Worm (Caenorhabditis elegans) whole organism, late embryonic: ENCODE data around the gene Y73F8A.26.
"Not testable (repeated sequence)": the region's sequence is repeated elsewhere in the genome, so short reads cannot be mapped to it uniquely, and the experiment has no call there.

Source experiments
- C08G9.2 ChIP-seq: sonication (generic microtip); optimal IDR thresholded peaks from 2 replicates; lab custom pipeline; 2016; ENCODE audit warnings: mild to moderate bottlenecking, missing genetic modification characterization, moderate library complexity, missing compliant biosample characterization
- C38D4.7 ChIP-seq: fragments of 200-800 bp; sonication (Bioruptor generic); optimal IDR thresholded peaks from 2 replicates; lab custom pipeline; 2018; ENCODE audit warnings: mild to moderate bottlenecking, missing genetic modification characterization, moderate library complexity, missing compliant biosample characterization
- F13H6.1 ChIP-seq: sonication (generic microtip); optimal IDR thresholded peaks from 2 replicates; lab custom pipeline; 2016; ENCODE audit warnings: missing genetic modification characterization, missing compliant biosample characterization
- K02D7.2 ChIP-seq: sonication (generic microtip); optimal IDR thresholded peaks from 2 replicates; lab custom pipeline; 2017; ENCODE audit warnings: mild to moderate bottlenecking, missing genetic modification characterization, missing compliant biosample characterization
- ama-1 ChIP-seq: fragments of 150-350 bp; optimal IDR thresholded peaks from 2 replicates; lab custom pipeline; 2014
- ceh-14 ChIP-seq: sonication (generic microtip); optimal IDR thresholded peaks from 2 replicates; lab custom pipeline; 2016; ENCODE audit warnings: missing genotype, missing genetic modification characterization, missing compliant biosample characterization
- ceh-19 ChIP-seq: fragments of 200-800 bp; sonication (Bioruptor generic); optimal IDR thresholded peaks from 2 replicates; lab custom pipeline; 2018; ENCODE audit warnings: mild to moderate bottlenecking, missing genetic modification characterization, missing compliant biosample characterization
- ceh-2 ChIP-seq: sonication (generic microtip); optimal IDR thresholded peaks from 2 replicates; lab custom pipeline; 2016; ENCODE audit warnings: missing genotype, missing genetic modification characterization, missing compliant biosample characterization
- ceh-24 ChIP-seq: sonication (generic microtip); optimal IDR thresholded peaks from 2 replicates; lab custom pipeline; 2016; ENCODE audit warnings: mild to moderate bottlenecking, missing genetic modification characterization, missing compliant biosample characterization
- ceh-30 ChIP-seq: fragments of 150-350 bp; optimal IDR thresholded peaks from 2 replicates; lab custom pipeline; 2014; ENCODE audit warnings: missing biosample characterization, missing genetic modification characterization
- ceh-31 ChIP-seq: sonication (generic microtip); optimal IDR thresholded peaks from 2 replicates; lab custom pipeline; 2016; ENCODE audit warnings: missing genetic modification characterization, missing compliant biosample characterization
- ceh-34 ChIP-seq: sonication (generic microtip); optimal IDR thresholded peaks from 2 replicates; lab custom pipeline; 2016; ENCODE audit warnings: mild to moderate bottlenecking, missing genetic modification characterization, missing compliant biosample characterization
- ceh-45 ChIP-seq: fragments of 200-800 bp; sonication (Bioruptor generic); IDR thresholded peaks from 2 replicates; pipeline ENCODE4 v1.3.6; 2022; ENCODE audit warnings: missing genetic modification reagents, missing genetic modification characterization, missing compliant biosample characterization
- ceh-6 ChIP-seq: fragments of 200-800 bp; sonication (Bioruptor generic); optimal IDR thresholded peaks from 2 replicates; lab custom pipeline; 2018; ENCODE audit warnings: mild to moderate bottlenecking, missing genetic modification characterization, missing compliant biosample characterization
- ceh-9 ChIP-seq: sonication (generic microtip); optimal IDR thresholded peaks from 2 replicates; lab custom pipeline; 2016; ENCODE audit warnings: mild to moderate bottlenecking, missing genetic modification characterization, inconsistent platforms, missing compliant biosample characterization
- dmd-4 ChIP-seq: sonication (generic microtip); optimal IDR thresholded peaks from 2 replicates; lab custom pipeline; 2016; ENCODE audit warnings: borderline replicate concordance, missing genetic modification characterization, missing compliant biosample characterization
- dve-1 ChIP-seq: sonication (generic microtip); optimal IDR thresholded peaks from 2 replicates; lab custom pipeline; 2017; ENCODE audit warnings: antibody characterized with exemption, mild to moderate bottlenecking, missing genetic modification characterization, missing compliant biosample characterization
- elt-2 ChIP-seq: sonication (generic microtip); optimal IDR thresholded peaks from 2 replicates; lab custom pipeline; 2016; ENCODE audit warnings: missing genetic modification reagents, missing genetic modification characterization, missing compliant biosample characterization
- ets-4 ChIP-seq: sonication (generic microtip); optimal IDR thresholded peaks from 2 replicates; lab custom pipeline; 2016; ENCODE audit warnings: missing genetic modification characterization, missing compliant biosample characterization
- eyg-1 ChIP-seq: sonication (generic microtip); optimal IDR thresholded peaks from 2 replicates; lab custom pipeline; 2016; ENCODE audit warnings: missing genotype, missing genetic modification characterization, missing compliant biosample characterization
- fkh-10 ChIP-seq: fragments of 150-350 bp; optimal IDR thresholded peaks from 2 replicates; lab custom pipeline; 2014; ENCODE audit warnings: missing biosample characterization, missing genetic modification reagents, missing genetic modification characterization
- fkh-6 ChIP-seq: sonication (generic microtip); optimal IDR thresholded peaks from 2 replicates; lab custom pipeline; 2016; ENCODE audit warnings: missing genetic modification characterization, missing compliant biosample characterization
- hlh-13 ChIP-seq: fragments of 200-800 bp; sonication (Bioruptor generic); optimal IDR thresholded peaks from 2 replicates; lab custom pipeline; 2018; ENCODE audit warnings: mild to moderate bottlenecking, missing genetic modification characterization, missing compliant biosample characterization
- hlh-15 ChIP-seq: sonication (generic microtip); optimal IDR thresholded peaks from 2 replicates; lab custom pipeline; 2016; ENCODE audit warnings: missing genetic modification characterization, missing compliant biosample characterization
- hlh-30 ChIP-seq: sonication (generic microtip); optimal IDR thresholded peaks from 2 replicates; lab custom pipeline; 2017; ENCODE audit warnings: antibody characterized with exemption, missing genetic modification characterization, missing compliant biosample characterization; ENCODE audit not compliant: insufficient read depth
- hlh-8 ChIP-seq: sonication (generic microtip); optimal IDR thresholded peaks from 2 replicates; lab custom pipeline; 2016; ENCODE audit warnings: missing genotype, missing genetic modification characterization, missing compliant biosample characterization
- lim-6 ChIP-seq: sonication (generic microtip); optimal IDR thresholded peaks from 2 replicates; lab custom pipeline; 2016; ENCODE audit warnings: missing genetic modification characterization, missing compliant biosample characterization
- lin-11 ChIP-seq: fragments of 200-800 bp; sonication (Bioruptor generic); optimal IDR thresholded peaks from 2 replicates; lab custom pipeline; 2018; ENCODE audit warnings: mild to moderate bottlenecking, missing genetic modification characterization, missing compliant biosample characterization
- mec-3 ChIP-seq: sonication (generic microtip); optimal IDR thresholded peaks from 2 replicates; lab custom pipeline; 2016; ENCODE audit warnings: borderline replicate concordance, missing genetic modification characterization, missing compliant biosample characterization
- nhr-232 ChIP-seq: sonication (generic microtip); optimal IDR thresholded peaks from 2 replicates; lab custom pipeline; 2016; ENCODE audit warnings: missing genetic modification characterization, missing compliant biosample characterization
- pag-3 ChIP-seq: sonication (generic microtip); optimal IDR thresholded peaks from 2 replicates; lab custom pipeline; 2016; ENCODE audit warnings: missing compliant biosample characterization, missing genetic modification characterization, borderline replicate concordance
- pat-9 ChIP-seq: fragments of 200-800 bp; sonication (Bioruptor generic); optimal IDR thresholded peaks from 2 replicates; lab custom pipeline; 2018; ENCODE audit warnings: mild to moderate bottlenecking, missing genetic modification characterization, moderate library complexity, missing compliant biosample characterization
- pax-1 ChIP-seq: fragments of 150-350 bp; optimal IDR thresholded peaks from 2 replicates; lab custom pipeline; 2014; ENCODE audit warnings: missing biosample characterization, missing genetic modification characterization
- pha-2 ChIP-seq: sonication (generic microtip); optimal IDR thresholded peaks from 2 replicates; lab custom pipeline; 2017; ENCODE audit warnings: mild to moderate bottlenecking, missing genetic modification characterization, missing compliant biosample characterization
- pros-1 ChIP-seq: fragments of 150-350 bp; optimal IDR thresholded peaks from 2 replicates; lab custom pipeline; 2014; ENCODE audit warnings: missing biosample characterization, missing genetic modification reagents, missing genetic modification characterization
- ref-2 ChIP-seq: sonication (generic microtip); optimal IDR thresholded peaks from 2 replicates; lab custom pipeline; 2016; ENCODE audit warnings: missing genetic modification characterization, missing compliant biosample characterization
- sox-4 ChIP-seq: sonication (generic microtip); optimal IDR thresholded peaks from 2 replicates; lab custom pipeline; 2017; ENCODE audit warnings: mild to moderate bottlenecking, missing genetic modification characterization, inconsistent platforms, missing compliant biosample characterization
- syd-9 ChIP-seq: sonication (generic microtip); optimal IDR thresholded peaks from 2 replicates; lab custom pipeline; 2016; ENCODE audit warnings: mild to moderate bottlenecking, missing genetic modification characterization, moderate library complexity, missing compliant biosample characterization
- tbx-2 ChIP-seq: sonication (generic microtip); optimal IDR thresholded peaks from 2 replicates; lab custom pipeline; 2016; ENCODE audit warnings: missing genetic modification characterization, missing compliant biosample characterization
- tbx-7 ChIP-seq: sonication (generic microtip); optimal IDR thresholded peaks from 2 replicates; lab custom pipeline; 2016; ENCODE audit warnings: missing genotype, missing genetic modification characterization, missing compliant biosample characterization
- unc-42 ChIP-seq: sonication (generic microtip); optimal IDR thresholded peaks from 2 replicates; lab custom pipeline; 2016; ENCODE audit warnings: missing genotype, missing genetic modification characterization, missing compliant biosample characterization
- unc-55 ChIP-seq: sonication (generic microtip); optimal IDR thresholded peaks from 2 replicates; lab custom pipeline; 2017; ENCODE audit warnings: missing biosample characterization, missing genetic modification reagents, missing genetic modification characterization
- zip-5 ChIP-seq: sonication (generic microtip); optimal IDR thresholded peaks from 2 replicates; lab custom pipeline; 2016; ENCODE audit warnings: missing genetic modification characterization, missing compliant biosample characterization
- ztf-16 ChIP-seq: sonication (generic microtip); optimal IDR thresholded peaks from 2 replicates; lab custom pipeline; 2017; ENCODE audit warnings: missing genetic modification characterization, missing compliant biosample characterization

Y73F8A.26 gene

ce11 chrIV:15497263-15497662, 23.8 kb downstream of the Y73F8A.26 start, which contains the start of gene acr-24:
TSS of gene acr-24 (plus strand) at chrIV:15497563.
- TF ChIP-seq dve-1 (tag; lab: Kevin White, UChicago) (no peak), dmd-4 (tag; lab: Kevin White, UChicago) (no peak), nhr-232 (no peak)

ce11 chrIV:15521342-15521741, 47.9 kb downstream of the Y73F8A.26 start, which contains the start of gene Y73F8A.32:
TSS of gene Y73F8A.32 (minus strand) at chrIV:15521442.
- TF ChIP-seq fkh-6, pha-2, ceh-2 (tag; lab: Kevin White, UChicago): not testable (repeated sequence)

ce11 chrIV:15523700-15524099, 50.2 kb downstream of the Y73F8A.26 start:
- TF ChIP-seq ama-1 = no peak
- TF ChIP-seq sox-4 (tag; lab: Kevin White, UChicago) = no peak
- no peak for TF ChIP-seq tbx-2 (tag; lab: Kevin White, UChicago)
- no peak for TF ChIP-seq hlh-8 (tag; lab: Kevin White, UChicago)
- TF ChIP-seq hlh-15 = no peak
- no peak for TF ChIP-seq hlh-13 (GFP tag; lab: Kevin White, UChicago)
- TF ChIP-seq ceh-30 (tag; lab: Kevin White, UChicago) = no peak
- TF ChIP-seq ceh-19 (GFP tag; lab: Kevin White, UChicago) = no peak
- no peak for TF ChIP-seq mec-3
- no peak for TF ChIP-seq pat-9 (tag; lab: Kevin White, UChicago)
- TF ChIP-seq unc-55 = no peak
- TF ChIP-seq C08G9.2 (tag; lab: Kevin White, UChicago) = no peak
- no peak for TF ChIP-seq syd-9 (tag; lab: Kevin White, UChicago)
- TF ChIP-seq ceh-2 (tag; lab: Kevin White, UChicago) = no peak
- no peak for TF ChIP-seq ceh-24 (tag; lab: Kevin White, UChicago)
- no peak for TF ChIP-seq fkh-10 (GFP tag; lab: Kevin White, UChicago)
- TF ChIP-seq eyg-1 = no peak
- TF ChIP-seq C38D4.7 (GFP tag; lab: Kevin White, UChicago) = no peak

- TF ChIP-seq pax-1 (tag; lab: Kevin White, UChicago) = no peak
Measured at ce11 chrIV:15524923-15525322, 51.5 kb downstream of the Y73F8A.26 start.

ce11 chrIV:15525733-15526132, 52.3 kb downstream of the Y73F8A.26 start:
- TF ChIP-seq ceh-9 (tag; lab: Kevin White, UChicago) = no peak
- no peak for TF ChIP-seq tbx-7 (tag; lab: Kevin White, UChicago)
- no peak for TF ChIP-seq lin-11 (tag; lab: Kevin White, UChicago)
- TF ChIP-seq hlh-30 (tag; lab: Kevin White, UChicago) = no peak
- no peak for TF ChIP-seq unc-55
- no peak for TF ChIP-seq pros-1 (tag; lab: Kevin White, UChicago)
- TF ChIP-seq nhr-232 = no peak
- no peak for TF ChIP-seq pag-3 (tag; lab: Kevin White, UChicago)
- no peak for TF ChIP-seq ceh-2 (tag; lab: Kevin White, UChicago)
- no peak for TF ChIP-seq ceh-34 (tag; lab: Kevin White, UChicago)
- TF ChIP-seq ceh-45 (GFP tag; lab: Robert Waterston, UW) = no peak
- TF ChIP-seq elt-2 = no peak
- no peak for TF ChIP-seq eyg-1

ce11 chrIV:15526477-15526876, 53.0 kb downstream of the Y73F8A.26 start:
- TF ChIP-seq unc-42 = peak; percentile 32
- peak; percentile 64 for TF ChIP-seq tbx-2 (tag; lab: Kevin White, UChicago)
- TF ChIP-seq ceh-6 (GFP tag; lab: Kevin White, UChicago) = no peak
- TF ChIP-seq ceh-2 (tag; lab: Kevin White, UChicago) = peak; percentile 67
- TF ChIP-seq ref-2 (tag; lab: Kevin White, UChicago) = peak; percentile 9
- no peak for TF ChIP-seq K02D7.2 (tag; lab: Kevin White, UChicago)
- TF ChIP-seq C08G9.2 (tag; lab: Kevin White, UChicago) = peak; percentile 87
- peak; percentile 46 for TF ChIP-seq hlh-8 (tag; lab: Kevin White, UChicago)
- TF ChIP-seq ets-4 = peak; percentile 67
- peak; percentile 4 for TF ChIP-seq F13H6.1 (tag; lab: Kevin White, UChicago)
- TF ChIP-seq ceh-14 (tag; lab: Kevin White, UChicago) = no peak
- TF ChIP-seq ceh-31 (tag; lab: Kevin White, UChicago) = peak; percentile 84
- no peak for TF ChIP-seq syd-9 (tag; lab: Kevin White, UChicago)
- peak; percentile 69 for TF ChIP-seq tbx-7 (tag; lab: Kevin White, UChicago)
- peak; percentile 35 for TF ChIP-seq ztf-16
- TF ChIP-seq lim-6 = peak; percentile 20
- TF ChIP-seq zip-5 = peak; percentile 31
